Worm (Caenorhabditis elegans): Measurements from ENCODE around the gene F12A10.1.
A peak's percentile ranks its signal among the peaks of the same experiment; 100 is the strongest.

F12A10.1 gene

ce11 chrII:5498156-5498739 lies 1.9 kb downstream of the F12A10.1 start, which contains the start of the genes suex-1 and F12A10.9:
TSS of gene suex-1 (minus strand) at chrII:5498256.
TSS of gene F12A10.9 (plus strand) at chrII:5498689.
- TF ChIP-seq aha-1 (tag), result peak; percentile 33
- no peak for TF ChIP-seq Y5F2A.4 (GFP tag; optimal IDR thresholded peaks at IDR 0.05)

- TF ChIP-seq pqm-1 (tag; optimal IDR thresholded peaks at IDR 0.05), result no peak
- TF ChIP-seq ceh-62 (tag; optimal IDR thresholded peaks at IDR 0.05), result no peak
- no peak for TF ChIP-seq egl-27 (tag; optimal IDR thresholded peaks at IDR 0.05)
- no peak for TF ChIP-seq madf-5 (GFP tag; IDR thresholded peaks at IDR 0.05)
- TF ChIP-seq F49E8.2 (tag; optimal IDR thresholded peaks at IDR 0.05; ENCODE audit: borderline replicate concordance), result no peak
These were observed 4.1 kb downstream of the F12A10.1 start, which contains the start of gene fzy-1 for ce11 chrII:5500470-5500869. TSS of gene fzy-1 (plus strand) at chrII:5500770.

ce11 chrII:5500986-5501657 lies 4.8 kb downstream of the F12A10.1 start, which contains the start of gene F12A10.8:
TSS of gene F12A10.8 (minus strand) at chrII:5501064.
- TF ChIP-seq aha-1 (tag) (peak; percentile 79), tag-97 (GFP tag; IDR thresholded peaks at IDR 0.05) (no peak), lin-38 (GFP tag; IDR thresholded peaks at IDR 0.05) (peak; percentile 64), hlh-30 (tag; optimal IDR thresholded peaks at IDR 0.05; ENCODE audit: insufficient read depth) (peak; percentile 31), dpl-1 (GFP tag; optimal IDR thresholded peaks at IDR 0.05) (peak; percentile 71), mxl-3 (GFP tag; optimal IDR thresholded peaks at IDR 0.05) (no peak), ces-1 (GFP tag; optimal IDR thresholded peaks at IDR 0.05) (peak; percentile 35)

ce11 chrII:5503760-5504159 lies 7.4 kb downstream of the F12A10.1 start, which contains the start of gene cyp-44A1:
TSS of gene cyp-44A1 (plus strand) at chrII:5504044.
- no peak for TF ChIP-seq tag-97 (GFP tag; IDR thresholded peaks at IDR 0.05)
- no peak for TF ChIP-seq T20F7.1 (GFP tag; optimal IDR thresholded peaks at IDR 0.05)
- TF ChIP-seq pqm-1 (tag; optimal IDR thresholded peaks at IDR 0.05), result peak; percentile 3
- no peak for TF ChIP-seq daf-16 (GFP tag; optimal IDR thresholded peaks at IDR 0.05)
- peak; percentile 78 for TF ChIP-seq daf-16 (tag; optimal IDR thresholded peaks at IDR 0.05)

ce11 chrII:5505820-5506287 lies 9.5 kb downstream of the F12A10.1 start, which contains the start of gene npp-24:
TSS of gene npp-24 (plus strand) at chrII:5505870.
- TF ChIP-seq ZK546.5 (tag; optimal IDR thresholded peaks at IDR 0.05) (no peak), rbr-2 (tag; optimal IDR thresholded peaks at IDR 0.05) (no peak), mes-2 (tag; optimal IDR thresholded peaks at IDR 0.05; ENCODE audit: poor library complexity, severe bottlenecking) (peak; percentile 42)

DNA sequence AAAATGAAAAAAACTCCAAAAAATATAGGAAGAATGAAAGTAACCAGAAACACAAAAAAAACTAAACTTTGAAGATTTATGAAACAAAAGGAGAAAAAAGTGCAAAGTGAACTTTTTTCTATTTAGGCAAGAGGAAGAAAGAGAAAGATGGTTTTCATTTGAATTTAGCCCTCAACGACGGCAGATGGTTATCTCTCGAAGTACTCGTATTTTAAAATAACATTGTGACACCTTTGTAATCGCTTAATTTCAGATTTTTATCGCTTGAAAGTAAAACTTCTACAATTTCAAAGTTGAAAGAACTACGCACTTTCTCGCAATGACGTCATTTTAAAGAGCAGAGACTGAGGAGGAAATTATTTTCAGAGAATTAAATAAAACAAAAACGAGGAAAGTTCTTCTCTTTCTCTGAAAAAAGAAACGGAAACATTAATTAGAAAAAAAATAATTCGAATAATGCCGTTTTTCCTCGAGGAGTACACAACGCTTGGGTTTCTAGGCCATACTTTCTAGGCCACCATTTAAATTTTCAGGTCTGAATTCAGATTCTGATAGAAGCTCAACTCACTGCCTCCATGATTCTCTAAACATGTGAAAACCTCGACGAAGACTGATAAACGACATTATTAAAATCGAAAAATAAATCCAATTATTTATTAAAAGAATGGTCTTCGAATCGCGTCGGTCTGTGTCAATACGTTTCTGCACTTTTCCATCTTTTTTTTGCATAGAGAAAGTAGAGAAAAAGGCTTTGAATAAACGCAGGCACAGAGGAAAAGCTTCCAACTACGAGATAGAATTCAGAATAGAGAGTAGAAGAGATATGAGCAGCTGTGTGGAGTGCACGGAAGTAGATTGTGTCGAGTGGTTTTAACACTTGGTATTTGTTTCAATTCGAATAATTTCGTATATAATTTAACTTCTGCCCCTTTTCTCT lies 15.3 kb downstream of the F12A10.1 start:
- peak; percentile 17 for TF ChIP-seq duxl-1 (tag; optimal IDR thresholded peaks at IDR 0.05; ENCODE audit: poor library complexity)
- TF ChIP-seq nhr-10 (tag; optimal IDR thresholded peaks at IDR 0.05), result no peak
- no peak for TF ChIP-seq F10B5.3 (tag; optimal IDR thresholded peaks at IDR 0.05)
- TF ChIP-seq vab-7 (GFP tag; IDR thresholded peaks at IDR 0.05), result no peak
- no peak for TF ChIP-seq egl-43 (GFP tag; IDR thresholded peaks at IDR 0.05)
- no peak for TF ChIP-seq madf-5 (GFP tag; IDR thresholded peaks at IDR 0.05)
- TF ChIP-seq nhr-41 (GFP tag; IDR thresholded peaks at IDR 0.05), result no peak
- TF ChIP-seq ceh-62 (tag; optimal IDR thresholded peaks at IDR 0.05), result no peak
- TF ChIP-seq nhr-28 (tag; optimal IDR thresholded peaks at IDR 0.05), result no peak
- TF ChIP-seq hif-1 (tag; optimal IDR thresholded peaks at IDR 0.05), result peak in 1 of 2 experiments; percentile 28
- TF ChIP-seq ces-1 (GFP tag; optimal IDR thresholded peaks at IDR 0.05), result no peak
- TF ChIP-seq nhr-48 (tag; optimal IDR thresholded peaks at IDR 0.05), result no peak
- TF ChIP-seq lin-1 (GFP tag; IDR thresholded peaks at IDR 0.05), result no peak
- TF ChIP-seq daf-8 (GFP tag; IDR thresholded peaks at IDR 0.05), result no peak
- no peak for TF ChIP-seq fkh-10 (GFP tag; optimal IDR thresholded peaks at IDR 0.05)
- no peak for TF ChIP-seq Y75B8A.6 (GFP tag; IDR thresholded peaks at IDR 0.05)
- TF ChIP-seq sdz-12 (GFP tag; optimal IDR thresholded peaks at IDR 0.05), result no peak
- TF ChIP-seq Y5F2A.4 (GFP tag; optimal IDR thresholded peaks at IDR 0.05), result no peak
- TF ChIP-seq lin-13 (GFP tag; optimal IDR thresholded peaks at IDR 0.05), result no peak
- no peak for TF ChIP-seq nhr-11 (tag; optimal IDR thresholded peaks at IDR 0.05)
- TF ChIP-seq F49E8.2 (tag; optimal IDR thresholded peaks at IDR 0.05; ENCODE audit: borderline replicate concordance), result peak; percentile 43
- no peak for TF ChIP-seq nhr-237 (tag; optimal IDR thresholded peaks at IDR 0.05)
- TF ChIP-seq dpl-1 (GFP tag; optimal IDR thresholded peaks at IDR 0.05), result no peak
